Worm (Caenorhabditis elegans): Measurements from ENCODE around the gene nspb-1.

- TF ChIP-seq nhr-11 (tag; optimal IDR thresholded peaks at IDR 0.05): no peak
- no peak for TF ChIP-seq F10B5.3 (tag; optimal IDR thresholded peaks at IDR 0.05)
- TF ChIP-seq nhr-48 (tag; optimal IDR thresholded peaks at IDR 0.05): no peak
- no peak for TF ChIP-seq aly-2 (tag; optimal IDR thresholded peaks at IDR 0.05)
- no peak for TF ChIP-seq F37D6.2 (tag; optimal IDR thresholded peaks at IDR 0.05)
- TF ChIP-seq lsy-2 (tag; optimal IDR thresholded peaks at IDR 0.05): no peak
- no peak for TF ChIP-seq fkh-10 (GFP tag; optimal IDR thresholded peaks at IDR 0.05)
- TF ChIP-seq pha-4 (GFP tag; IDR thresholded peaks at IDR 0.05): no peak
- TF ChIP-seq pha-4 (tag; optimal IDR thresholded peaks at IDR 0.05): no peak
- no peak for TF ChIP-seq F49E8.2 (tag; optimal IDR thresholded peaks at IDR 0.05; ENCODE audit: borderline replicate concordance)
- no peak for TF ChIP-seq zag-1 (tag; optimal IDR thresholded peaks at IDR 0.05)
- TF ChIP-seq lim-7 (GFP tag; IDR thresholded peaks at IDR 0.05): no peak
- no peak for TF ChIP-seq nhr-10 (tag; optimal IDR thresholded peaks at IDR 0.05)
Observed at ce11 chrIV:6590029-6590428, 881 bp downstream of the nspb-1 start, which contains the start of the genes lec-11 and irld-7.

Data from whole organism, L4 larva.